Fruit fly (Drosophila melanogaster) Kc167 (cell line): ENCODE results near the gene CG32797.

ENCODE experiments used
- Sin3A ChIP-seq: fragments of >200 bp; optimal IDR thresholded peaks from 2 replicates; lab custom pipeline; 2018; ENCODE audit warnings: missing external identifiers
- insv ChIP-seq: fragments of >200 bp; optimal IDR thresholded peaks from 3 replicates; lab custom pipeline; 2018; ENCODE audit warnings: missing external identifiers
- psq ChIP-seq: fragments of >200 bp; optimal IDR thresholded peaks from 2 replicates; lab custom pipeline; 2017; ENCODE audit warnings: missing external identifiers

- TF ChIP-seq psq (lab: Kevin White, UChicago), result no peak
- TF ChIP-seq Sin3A (lab: Kevin White, UChicago), result no peak
- TF ChIP-seq insv, result no peak
Observed at dm6 chrX:2410805-2411204, 14.8 kb downstream of the CG32797 start, which contains the start of gene CG12496.
